Worm (Caenorhabditis elegans): Measurements from ENCODE around the gene ads-1.

DNA sequence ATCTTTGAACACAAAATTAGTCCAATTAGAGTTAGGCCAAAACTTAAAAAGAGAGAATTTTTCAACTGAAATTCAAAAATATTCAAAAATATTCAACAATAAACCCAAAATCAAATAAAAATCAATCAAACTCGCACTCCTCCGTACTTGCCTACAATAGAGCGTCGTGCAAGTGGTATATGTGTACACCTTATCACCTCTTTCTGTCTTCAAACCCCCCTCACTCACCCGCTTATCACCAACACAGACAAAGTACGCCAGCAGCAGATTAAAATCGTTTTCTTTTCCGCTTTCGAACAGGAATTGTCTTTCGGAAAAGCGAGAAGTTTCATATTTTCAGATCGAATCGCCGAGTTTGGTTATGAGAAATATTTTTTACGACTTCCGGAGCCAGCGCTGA is 864 bp upstream of the ads-1 start:
- no peak for TF ChIP-seq snpc-4 (tag; optimal IDR thresholded peaks at IDR 0.05)
- TF ChIP-seq ztf-11 (tag; optimal IDR thresholded peaks at IDR 0.05), result no peak
- no peak for TF ChIP-seq skn-1 (tag; optimal IDR thresholded peaks at IDR 0.05)
- no peak for TF ChIP-seq F49E8.2 (tag; optimal IDR thresholded peaks at IDR 0.05; ENCODE audit: borderline replicate concordance)
- TF ChIP-seq mdt-29 (GFP tag; IDR thresholded peaks at IDR 0.05), result no peak

Measured in whole organism, L4 larva.